Worm (Caenorhabditis elegans) whole organism, young adult: Measurements from ENCODE around the gene ubc-15.

Experiments
- B0261.1 ChIP-seq: sonication (generic microtip); optimal IDR thresholded peaks from 2 replicates; lab custom pipeline; 2016; ENCODE audit warnings: mild to moderate bottlenecking, missing genetic modification characterization, moderate library complexity, missing compliant biosample characterization
- B0336.3 ChIP-seq: fragments of 200-800 bp; sonication (Bioruptor generic); IDR thresholded peaks from 2 replicates; pipeline ENCODE4 v1.3.6; 2022; ENCODE audit warnings: missing genetic modification characterization, missing compliant biosample characterization
- C06A6.2 ChIP-seq: fragments of 200-800 bp; sonication (Bioruptor generic); conservative IDR thresholded peaks from 2 replicates; pipeline ENCODE4 v1.3.6; 2022; ENCODE audit warnings: missing genetic modification characterization, missing compliant biosample characterization
- F49E8.2 ChIP-seq: sonication (generic microtip); optimal IDR thresholded peaks from 3 replicates; lab custom pipeline; 2017; ENCODE audit warnings: missing genetic modification characterization, mild to moderate bottlenecking, missing compliant biosample characterization, antibody characterized with exemption, moderate library complexity; ENCODE audit not compliant: insufficient read depth
- F52B5.7 ChIP-seq: sonication (generic microtip); optimal IDR thresholded peaks from 2 replicates; lab custom pipeline; 2016; ENCODE audit warnings: mild to moderate bottlenecking, missing genetic modification characterization, missing compliant biosample characterization
- K11D2.4 ChIP-seq: fragments of 200-800 bp; sonication (Bioruptor generic); IDR thresholded peaks from 2 replicates; pipeline ENCODE4 v1.3.6; 2022; ENCODE audit warnings: missing genetic modification reagents, missing genetic modification characterization, missing compliant biosample characterization
- attf-3 ChIP-seq: fragments of 200-800 bp; sonication (Bioruptor generic); conservative IDR thresholded peaks from 2 replicates; pipeline ENCODE4 v1.3.6; 2022; ENCODE audit warnings: missing genetic modification reagents, missing genetic modification characterization, missing compliant biosample characterization
- ccch-3 ChIP-seq: fragments of 200-800 bp; sonication (Bioruptor generic); optimal IDR thresholded peaks from 2 replicates; lab custom pipeline; 2018; ENCODE audit warnings: mild to moderate bottlenecking, missing genetic modification characterization, missing compliant biosample characterization
- ceh-40 ChIP-seq: fragments of 200-800 bp; sonication (Bioruptor generic); IDR thresholded peaks from 2 replicates; pipeline ENCODE4 v1.3.6; 2022; ENCODE audit warnings: missing genetic modification characterization, missing compliant biosample characterization
- ceh-79 ChIP-seq: sonication (generic microtip); optimal IDR thresholded peaks from 2 replicates; lab custom pipeline; 2017; ENCODE audit warnings: mild to moderate bottlenecking, missing genetic modification characterization, missing compliant biosample characterization
- efl-1 ChIP-seq: fragments of 150-350 bp; optimal IDR thresholded peaks from 2 replicates; lab custom pipeline; 2014; ENCODE audit warnings: missing biosample characterization, missing genetic modification reagents, missing genetic modification characterization
- egl-44 ChIP-seq: fragments of 200-800 bp; sonication (Bioruptor generic); IDR thresholded peaks from 2 replicates; pipeline ENCODE4 v1.3.6; 2022; ENCODE audit warnings: missing genetic modification reagents, missing genetic modification characterization, missing compliant biosample characterization
- egrh-3 ChIP-seq: fragments of 200-800 bp; sonication (Bioruptor generic); IDR thresholded peaks from 2 replicates; pipeline ENCODE4 v1.3.6; 2022; ENCODE audit warnings: missing genetic modification reagents, missing genetic modification characterization, missing compliant biosample characterization
- hlh-26 ChIP-seq: fragments of 200-800 bp; sonication (Bioruptor generic); conservative IDR thresholded peaks from 2 replicates; pipeline ENCODE4 v1.3.6; 2022; ENCODE audit warnings: missing genetic modification reagents, missing genetic modification characterization, missing compliant biosample characterization
- let-607 ChIP-seq, 2 experiments: fragments of 200-800 bp in 1 of 2; sonication (Bioruptor generic) in 1 of 2; sonication (generic microtip) in 1 of 2; optimal IDR thresholded peaks; 2 replicates each; lab custom pipeline; 2016 to 2018; ENCODE audit warnings: mild to moderate bottlenecking in 2 of 2, missing compliant biosample characterization in 2 of 2, missing genetic modification characterization in 2 of 2, moderate library complexity in 2 of 2, missing genotype in 1 of 2
- lin-35 ChIP-seq, 3 experiments: fragments of 150-350 bp in 2 of 3; sonication (generic microtip) in 1 of 3; optimal IDR thresholded peaks; 2 replicates each; lab custom pipeline; 2014 to 2018; ENCODE audit warnings: missing biosample characterization in 3 of 3, missing genetic modification characterization in 3 of 3, missing genetic modification reagents in 3 of 3
- lsy-27 ChIP-seq: sonication (generic microtip); optimal IDR thresholded peaks from 2 replicates; lab custom pipeline; 2017; ENCODE audit warnings: missing genetic modification characterization, mild to moderate bottlenecking, missing compliant biosample characterization, antibody characterized with exemption, missing genotype, borderline replicate concordance; ENCODE audit not compliant: insufficient read depth
- pbrm-1 ChIP-seq: fragments of 200-800 bp; sonication (Bioruptor generic); IDR thresholded peaks from 2 replicates; pipeline ENCODE4 v1.3.6; 2022; ENCODE audit warnings: missing genetic modification reagents, missing genetic modification characterization, missing compliant biosample characterization
- rcor-1 ChIP-seq: fragments of 200-800 bp; sonication (Bioruptor generic); IDR thresholded peaks from 2 replicates; pipeline ENCODE4 v1.3.6; 2022; ENCODE audit warnings: missing genetic modification reagents, missing genetic modification characterization, missing compliant biosample characterization
- repo-1 ChIP-seq: sonication (generic microtip); optimal IDR thresholded peaks from 2 replicates; lab custom pipeline; 2017; ENCODE audit warnings: mild to moderate bottlenecking, missing genetic modification characterization, missing compliant biosample characterization
- snpc-1.1 ChIP-seq: sonication (generic microtip); optimal IDR thresholded peaks from 2 replicates; lab custom pipeline; 2017; ENCODE audit warnings: missing genetic modification characterization, mild to moderate bottlenecking, missing compliant biosample characterization, antibody characterized with exemption, moderate library complexity, missing genotype, missing genetic modification reagents; ENCODE audit not compliant: insufficient read depth
- snpc-1.3 ChIP-seq: sonication (generic microtip); optimal IDR thresholded peaks from 2 replicates; lab custom pipeline; 2017; ENCODE audit warnings: missing genetic modification characterization, mild to moderate bottlenecking, missing compliant biosample characterization, antibody characterized with exemption, moderate library complexity, missing genotype, missing genetic modification reagents; ENCODE audit not compliant: insufficient read depth
- tbp1 ChIP-seq: fragments of 200-800 bp; sonication (Bioruptor generic); optimal IDR thresholded peaks from 2 replicates; lab custom pipeline; 2018; ENCODE audit warnings: mild to moderate bottlenecking, missing genetic modification characterization, missing compliant biosample characterization
- tbx-9 ChIP-seq: sonication (generic microtip); optimal IDR thresholded peaks from 2 replicates; lab custom pipeline; 2016; ENCODE audit warnings: borderline replicate concordance, missing genetic modification characterization, inconsistent platforms, missing compliant biosample characterization
- zfh-2 ChIP-seq: fragments of 200-800 bp; sonication (Bioruptor generic); conservative IDR thresholded peaks from 2 replicates; pipeline ENCODE4 v1.3.6; 2022; ENCODE audit warnings: missing genetic modification reagents, missing genetic modification characterization, missing compliant biosample characterization
- ztf-18 ChIP-seq: sonication (generic microtip); optimal IDR thresholded peaks from 2 replicates; lab custom pipeline; 2016; ENCODE audit warnings: missing genotype, mild to moderate bottlenecking, missing genetic modification characterization, missing compliant biosample characterization
- ztf-26 ChIP-seq: sonication (generic microtip); optimal IDR thresholded peaks from 2 replicates; lab custom pipeline; 2017; ENCODE audit warnings: missing genetic modification characterization, missing compliant biosample characterization
- ztf-28 ChIP-seq: fragments of 200-800 bp; sonication (Bioruptor generic); IDR thresholded peaks from 2 replicates; pipeline ENCODE4 v1.3.6; 2022; ENCODE audit warnings: missing genetic modification reagents, missing genetic modification characterization, missing compliant biosample characterization

The ubc-15 gene

DNA sequence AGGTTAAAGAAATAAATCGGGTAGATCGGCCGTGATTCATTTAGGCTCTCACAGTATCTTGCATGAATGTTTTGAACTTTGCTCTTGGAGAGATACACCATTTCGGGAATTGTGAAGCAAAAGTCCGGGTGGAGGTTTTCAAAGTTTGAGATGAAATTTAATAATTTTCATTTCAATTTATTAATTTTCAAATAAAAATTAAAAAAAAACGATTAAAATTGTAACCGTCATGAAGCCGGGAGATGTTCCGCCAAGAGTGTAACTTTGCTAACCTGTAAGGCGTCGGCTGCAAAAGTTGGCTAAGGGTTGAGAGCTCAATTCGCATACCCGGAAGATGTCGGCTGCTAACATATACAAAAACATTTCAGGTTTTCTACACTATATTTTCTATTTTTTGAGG, 20.9 kb upstream of the ubc-15 start, which contains the start of gene irld-67:
TSS of gene irld-67 (minus strand) at position 101 of the 400 bp plus-strand sequence.
- no peak for TF ChIP-seq F52B5.7
- no peak for TF ChIP-seq F49E8.2 (tag; lab: Kevin White, UChicago)
- no peak for TF ChIP-seq egrh-3 (GFP tag; lab: Robert Waterston, UW)
- TF ChIP-seq repo-1 (tag; lab: Kevin White, UChicago), result no peak
- TF ChIP-seq, all 124 proteins: peak for 0

DNA sequence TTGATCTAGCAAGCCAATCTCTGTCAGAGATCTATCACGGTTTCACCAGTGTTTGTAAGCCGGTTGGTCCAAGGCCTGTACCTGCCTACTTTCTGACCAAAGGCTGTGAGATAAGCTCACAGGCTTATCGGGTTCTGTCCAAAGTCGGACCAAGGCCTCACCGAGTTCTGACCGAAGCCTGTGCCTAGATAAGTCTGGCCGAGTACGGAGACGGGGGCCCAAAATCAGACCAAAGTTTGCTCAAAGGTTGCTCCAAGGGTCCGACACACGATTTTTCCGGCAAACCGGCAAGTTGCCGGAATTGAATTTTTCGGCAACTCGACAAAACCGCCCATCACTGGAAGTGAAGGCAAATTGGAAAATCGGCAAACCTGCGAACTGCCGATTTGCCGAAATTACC, 18.2 kb upstream of the ubc-15 start:
- TF ChIP-seq snpc-1.3 (tag; lab: Kevin White, UChicago) (no peak), zfh-2 (GFP tag; lab: Robert Waterston, UW) (peak; percentile 62; the same call in 1 of the 2 replicates), repo-1 (tag; lab: Kevin White, UChicago) (no peak)
- TF ChIP-seq, all 124 proteins: peak for 1

DNA sequence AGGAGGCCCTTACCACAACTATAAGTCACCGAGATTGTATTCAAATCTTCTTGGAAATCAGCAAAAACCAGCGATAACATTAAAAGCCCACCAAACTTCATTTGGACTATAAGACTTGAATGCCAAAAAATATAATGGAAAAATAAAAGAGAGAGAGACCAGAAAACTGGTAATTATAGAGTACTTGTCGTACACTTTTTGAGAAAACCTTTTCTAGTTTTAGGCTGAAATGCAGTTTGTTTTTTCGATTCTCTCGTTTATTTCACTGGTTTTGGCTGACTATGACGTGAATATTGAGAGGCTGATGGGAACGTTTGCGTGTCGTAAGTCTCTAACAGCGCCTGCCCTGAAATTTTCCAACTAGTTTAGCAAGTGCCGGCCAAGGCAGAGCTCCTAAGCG, 17.1 kb upstream of the ubc-15 start, which contains the start of the genes irld-64 and irld-63:
TSS of gene irld-64 (minus strand) at position 101 of the 400 bp plus-strand sequence.
TSS of gene irld-63 (plus strand) at position 230 of the 400 bp plus-strand sequence.
- TF ChIP-seq efl-1 (GFP tag; lab: Kevin White, UChicago) (no peak), tbx-9 (no peak), lsy-27 (tag; lab: Kevin White, UChicago) (no peak), rcor-1 (GFP tag; lab: Robert Waterston, UW) (no peak), ceh-40 (GFP tag; lab: Robert Waterston, UW) (no peak), pbrm-1 (GFP tag; lab: Robert Waterston, UW) (no peak), ztf-18 (tag; lab: Kevin White, UChicago) (no peak)

DNA sequence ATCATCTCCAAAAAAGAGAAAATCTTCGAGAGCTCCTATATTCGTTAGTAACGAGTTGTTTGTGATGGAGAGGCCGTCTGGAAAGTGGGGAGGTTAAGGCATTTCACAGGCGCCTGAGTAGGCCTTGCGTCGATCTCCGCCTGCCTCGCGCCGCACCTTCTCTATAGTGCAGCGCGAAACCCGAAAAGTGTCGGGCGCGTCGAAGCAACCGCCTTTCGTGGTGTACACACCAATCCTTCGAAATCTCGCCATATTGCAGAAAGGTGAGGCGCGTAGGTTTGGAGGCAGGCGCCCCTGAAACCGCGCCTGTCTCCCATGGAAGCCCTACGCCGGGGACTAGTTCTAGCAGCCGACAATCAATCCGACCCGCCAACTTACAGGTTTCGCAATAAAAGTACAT, 16.4 kb upstream of the ubc-15 start:
- TF ChIP-seq zfh-2 (GFP tag; lab: Robert Waterston, UW) (peak; percentile 81), ztf-26 (no peak), ztf-28 (GFP tag; lab: Robert Waterston, UW) (0 out of 2 replicates have a peak, but pooled peaks have one; percentile 10), ceh-79 (tag; lab: Kevin White, UChicago) (no peak), lsy-27 (tag; lab: Kevin White, UChicago) (no peak), snpc-1.1 (tag; lab: Kevin White, UChicago) (peak; percentile 54), B0261.1 (no peak), let-607 (tag; optimal IDR thresholded peaks at IDR 0.05; lab: Kevin White, UChicago) (no peak), K11D2.4 (GFP tag; lab: Robert Waterston, UW) (no peak), C06A6.2 (no peak), ccch-3 (GFP tag; lab: Kevin White, UChicago) (no peak), lin-35 (GFP tag; optimal IDR thresholded peaks at IDR 0.05; lab: Kevin White, UChicago) (no peak), B0336.3 (no peak), hlh-26 (GFP tag; lab: Robert Waterston, UW) (no peak), tbp1 (GFP tag; lab: Kevin White, UChicago) (no peak), egl-44 (GFP tag; lab: Robert Waterston, UW) (no peak)

DNA sequence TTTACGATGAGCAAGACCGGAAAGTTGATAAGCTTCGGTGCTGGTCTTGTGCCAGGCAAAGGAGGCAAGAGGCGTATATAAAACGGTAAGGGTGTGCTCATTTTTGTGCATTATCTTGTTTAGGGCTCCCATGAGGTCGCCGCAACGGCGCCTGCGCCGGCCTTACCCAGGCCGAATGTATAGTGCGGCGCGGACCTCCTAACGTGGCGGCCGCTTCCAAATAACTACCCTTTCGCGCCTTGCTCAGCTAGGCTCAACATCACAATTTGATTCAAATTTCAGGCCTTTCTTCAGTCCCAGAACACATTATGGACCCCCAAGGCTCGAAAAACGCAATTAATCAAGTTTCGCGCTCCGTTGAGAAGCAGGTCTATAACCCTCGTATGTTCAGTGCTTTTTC, 14.1 kb upstream of the ubc-15 start, which contains the start of the genes ZK355.3 and ZK355.8:
TSS of gene ZK355.3 (minus strand) at position 101 of the 400 bp plus-strand sequence.
TSS of gene ZK355.8 (plus strand) at position 272 of the 400 bp plus-strand sequence.
- TF ChIP-seq ceh-40 (GFP tag; lab: Robert Waterston, UW) (no peak), attf-3 (GFP tag; lab: Robert Waterston, UW) (no peak), zfh-2 (GFP tag; lab: Robert Waterston, UW) (peak; percentile 49)
